Fruit fly (Drosophila melanogaster) whole organism: Measurements from ENCODE around the gene TTLL15.

Experiments
- CG8478 ChIP-seq: fragments of >200 bp; optimal IDR thresholded peaks from 2 replicates; lab custom pipeline; 2018; ENCODE audit warnings: inconsistent platforms
- EcR ChIP-seq, 2 experiments: fragments of >200 bp; optimal IDR thresholded peaks; 2 replicates each; lab custom pipeline; 2017; ENCODE audit warnings: missing biosample characterization in 2 of 2, missing genetic modification characterization in 2 of 2, missing genetic modification reagents in 2 of 2
- pan ChIP-seq: fragments of >200 bp; optimal IDR thresholded peaks from 2 replicates; lab custom pipeline; 2017

- no peak for TF ChIP-seq EcR (GFP tag; optimal IDR thresholded peaks at IDR 0.05; lab: Kevin White, UChicago)
- no peak for TF ChIP-seq CG8478 (lab: Kevin White, UChicago)
- no peak for TF ChIP-seq pan (lab: Kevin White, UChicago)
These were observed 41.5 kb downstream of the TTLL15 start, which contains the start of gene CG4570 for dm6 chr3R:10856618-10857017.
